Worm (Caenorhabditis elegans): ENCODE measurements around the gene sru-16.

DNA sequence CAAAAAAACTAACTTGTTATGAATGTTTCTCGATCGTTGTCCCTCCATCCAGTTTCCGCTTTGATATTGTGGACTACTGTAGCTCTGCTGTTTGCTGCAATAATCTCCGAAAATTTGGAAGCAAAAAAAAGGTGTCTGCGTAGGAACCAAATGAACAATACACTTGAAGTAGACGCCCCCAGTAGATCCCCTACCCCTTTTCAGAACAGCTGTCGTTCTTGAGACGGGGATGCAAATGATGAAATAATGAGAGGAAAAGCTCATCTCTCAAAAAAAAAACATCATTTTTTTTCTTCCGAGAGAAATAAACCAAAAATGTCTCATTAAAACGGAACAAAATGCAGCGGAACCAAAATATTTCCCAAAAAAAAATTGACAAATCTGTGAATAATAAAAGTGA, 21.7 kb upstream of the sru-16 start:
- TF ChIP-seq nhr-76 (tag; optimal IDR thresholded peaks at IDR 0.05) (no peak), zag-1 (tag; optimal IDR thresholded peaks at IDR 0.05) (no peak), aly-2 (tag; optimal IDR thresholded peaks at IDR 0.05) (no peak), jun-1 (tag; optimal IDR thresholded peaks at IDR 0.05) (no peak), pha-4 (tag; optimal IDR thresholded peaks at IDR 0.05) (no peak), nhr-237 (tag; optimal IDR thresholded peaks at IDR 0.05) (no peak), fos-1 (tag; optimal IDR thresholded peaks at IDR 0.05) (no peak), unc-62 (GFP tag; optimal IDR thresholded peaks at IDR 0.05) (no peak), ceh-82 (tag; optimal IDR thresholded peaks at IDR 0.05) (no peak), ztf-11 (tag; optimal IDR thresholded peaks at IDR 0.05) (no peak), ama-1 (optimal IDR thresholded peaks at IDR 0.05) (no peak), R02D3.7 (tag; optimal IDR thresholded peaks at IDR 0.05) (no peak), egl-27 (tag; optimal IDR thresholded peaks at IDR 0.05) (no peak)

Data from whole organism, L3 larva.